Worm (Caenorhabditis elegans) whole organism, young adult: ENCODE measurements around the gene uso-1.
"Not testable (repeated sequence)": the region's sequence is repeated elsewhere in the genome, so short reads cannot be mapped to it uniquely, and the experiment has no call there.

Source experiments
- F57C9.4 ChIP-seq: sonication (generic microtip); optimal IDR thresholded peaks from 2 replicates; lab custom pipeline; 2017; ENCODE audit warnings: mild to moderate bottlenecking, missing genetic modification characterization, missing compliant biosample characterization
- akir-1 ChIP-seq: fragments of 200-800 bp; sonication (Bioruptor generic); optimal IDR thresholded peaks from 2 replicates; lab custom pipeline; 2018; ENCODE audit warnings: mild to moderate bottlenecking, missing genetic modification characterization, moderate library complexity, missing compliant biosample characterization
- dox-1 ChIP-seq: fragments of 200-800 bp; sonication (Bioruptor generic); IDR thresholded peaks from 2 replicates; pipeline ENCODE4 v1.3.6; 2022; ENCODE audit warnings: missing genetic modification reagents, missing genetic modification characterization, missing compliant biosample characterization
- pha-4 ChIP-seq: fragments of 150-350 bp; sonication (generic microtip); optimal IDR thresholded peaks from 2 replicates; lab custom pipeline; 2014; ENCODE audit warnings: missing biosample characterization, missing genetic modification reagents, missing genetic modification characterization

DNA sequence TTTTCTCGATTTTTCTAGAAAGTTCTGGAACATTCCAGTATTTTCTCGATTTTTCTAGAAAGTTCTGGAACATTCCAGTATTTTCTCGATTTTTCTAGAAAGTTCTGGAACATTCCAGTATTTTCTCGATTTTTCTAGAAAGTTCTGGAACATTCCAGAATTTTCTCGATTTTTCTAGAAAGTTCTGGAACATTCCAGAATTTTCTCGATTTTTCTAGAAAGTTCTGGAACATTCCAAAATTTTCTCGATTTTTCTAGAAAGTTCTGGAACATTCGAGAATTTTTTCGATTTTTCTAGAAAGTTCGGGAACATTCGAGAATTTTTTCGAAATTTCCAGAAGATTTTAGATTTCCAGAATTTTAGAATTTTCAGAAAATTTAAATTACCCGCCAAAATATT lies 9.3 kb upstream of the uso-1 start:
- TF ChIP-seq dox-1: peak; percentile 78
- not testable (repeated sequence) for TF ChIP-seq akir-1 (GFP tag; lab: Kevin White, UChicago); pha-4 (tag; lab: Kevin White, UChicago); F57C9.4 (tag; lab: Kevin White, UChicago)
